Fruit fly (Drosophila melanogaster) S2 (cell line): ENCODE results near the gene Acsx1L.

ENCODE experiments used
- CG8478 ChIP-seq: fragments of >200 bp; optimal IDR thresholded peaks from 2 replicates; lab custom pipeline; 2018
- CTCF ChIP-seq, 2 experiments: fragments of >200 bp; optimal IDR thresholded peaks; 2 replicates each; lab custom pipeline; 2018

Acsx1L gene

dm6 chr3R:19773125-19773524 is at the start of gene Acsx1L:
Gene Acsx1L (minus strand): TSS chr3R:19773225.
- TF ChIP-seq CG8478 (no peak), CTCF (optimal IDR thresholded peaks at IDR 0.05; lab: Kevin White, UChicago) (no peak)

dm6 chr3R:19822138-19822537 is 49.1 kb upstream of the Acsx1L start:
- TF ChIP-seq CG8478 (no peak), CTCF (optimal IDR thresholded peaks at IDR 0.05; lab: Kevin White, UChicago) (no peak)

DNA sequence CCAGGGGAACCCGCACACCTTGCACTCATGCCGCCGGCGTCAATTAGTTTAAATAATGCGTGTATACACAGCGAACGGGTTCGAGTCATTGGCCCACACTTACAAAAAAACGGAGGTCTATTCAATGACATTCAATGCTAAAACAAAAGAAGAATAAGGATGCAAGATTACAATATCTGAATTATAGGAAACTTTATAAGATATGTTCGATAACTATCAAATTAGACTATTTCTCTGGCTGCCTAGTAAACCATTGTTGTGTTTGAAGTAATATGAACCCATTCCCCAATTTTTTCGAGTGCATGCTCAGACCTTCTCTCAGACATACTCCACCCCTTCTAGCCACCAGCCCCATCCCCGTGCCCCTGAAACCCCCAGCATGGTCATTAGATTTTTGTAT is 48.0 kb upstream of the Acsx1L start:
- no peak for TF ChIP-seq CG8478
- no peak for TF ChIP-seq CTCF (optimal IDR thresholded peaks at IDR 0.05; lab: Kevin White, UChicago)

dm6 chr3R:19816758-19817157 is 43.7 kb upstream of the Acsx1L start:
- TF ChIP-seq CTCF (optimal IDR thresholded peaks at IDR 0.05; lab: Kevin White, UChicago) (no peak), CG8478 (no peak)

DNA sequence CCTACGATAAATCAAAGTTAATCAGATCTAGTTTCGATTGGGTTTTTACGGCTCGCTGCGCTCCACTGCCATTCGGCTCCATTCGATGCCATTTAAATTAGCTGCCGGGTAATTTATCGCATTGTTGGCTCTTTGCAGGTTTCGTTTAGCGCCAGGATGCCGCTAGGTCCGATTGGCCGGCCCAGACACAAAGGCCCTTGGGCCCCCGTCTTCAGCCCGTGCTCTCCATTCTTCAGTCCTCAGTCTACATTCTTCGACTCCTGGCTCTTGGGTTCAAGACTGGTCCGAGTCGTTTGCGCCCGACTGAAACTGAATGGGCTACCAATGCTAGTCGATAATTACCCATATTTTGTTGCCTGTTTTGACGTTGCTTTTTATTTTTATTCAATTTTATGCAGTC is 40.2 kb upstream of the Acsx1L start:
- TF ChIP-seq CTCF (optimal IDR thresholded peaks at IDR 0.05; lab: Kevin White, UChicago) (no peak), CG8478 (no peak)

- TF ChIP-seq CTCF (optimal IDR thresholded peaks at IDR 0.05; lab: Kevin White, UChicago) = no peak
These were observed 39.4 kb upstream of the Acsx1L start for dm6 chr3R:19812472-19812871.

DNA sequence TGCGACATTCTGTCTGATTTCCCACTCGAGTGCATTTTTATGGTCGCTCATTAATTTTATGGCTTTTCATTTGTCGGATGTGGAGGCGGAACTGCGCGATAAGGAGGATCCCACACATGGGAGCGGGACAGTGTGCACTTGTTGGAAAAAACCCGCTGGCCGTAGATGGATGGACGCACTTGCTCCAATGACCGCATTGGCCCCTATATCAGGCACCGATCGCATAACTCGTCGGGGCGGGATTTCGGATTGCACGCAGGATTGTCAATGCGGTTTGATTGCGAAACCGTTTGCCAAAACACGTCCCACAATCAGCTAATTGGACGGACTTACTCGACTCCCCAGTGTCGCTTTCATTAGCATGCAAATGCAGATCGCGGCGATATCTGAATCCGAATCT is 38.5 kb upstream of the Acsx1L start:
- TF ChIP-seq CG8478 = no peak
- TF ChIP-seq CTCF (optimal IDR thresholded peaks at IDR 0.05; lab: Kevin White, UChicago) = no peak

DNA sequence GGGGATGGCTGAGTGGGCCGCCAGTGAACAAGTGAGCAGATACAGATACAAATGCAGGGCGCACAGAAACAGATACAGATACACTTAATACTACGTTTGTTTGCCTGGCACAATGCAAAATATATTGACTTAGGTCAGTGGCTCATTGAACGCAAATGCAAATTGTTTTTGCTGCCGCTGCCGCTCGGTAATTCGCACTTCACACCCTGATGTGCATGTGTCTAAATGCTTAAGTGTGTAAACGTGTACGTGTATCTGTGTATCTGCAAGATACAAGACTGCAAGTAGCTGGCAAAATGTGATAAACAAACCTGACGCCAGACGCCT is 35.4 kb upstream of the Acsx1L start:
- no peak for TF ChIP-seq CG8478
- no peak for TF ChIP-seq CTCF (optimal IDR thresholded peaks at IDR 0.05; lab: Kevin White, UChicago)

DNA sequence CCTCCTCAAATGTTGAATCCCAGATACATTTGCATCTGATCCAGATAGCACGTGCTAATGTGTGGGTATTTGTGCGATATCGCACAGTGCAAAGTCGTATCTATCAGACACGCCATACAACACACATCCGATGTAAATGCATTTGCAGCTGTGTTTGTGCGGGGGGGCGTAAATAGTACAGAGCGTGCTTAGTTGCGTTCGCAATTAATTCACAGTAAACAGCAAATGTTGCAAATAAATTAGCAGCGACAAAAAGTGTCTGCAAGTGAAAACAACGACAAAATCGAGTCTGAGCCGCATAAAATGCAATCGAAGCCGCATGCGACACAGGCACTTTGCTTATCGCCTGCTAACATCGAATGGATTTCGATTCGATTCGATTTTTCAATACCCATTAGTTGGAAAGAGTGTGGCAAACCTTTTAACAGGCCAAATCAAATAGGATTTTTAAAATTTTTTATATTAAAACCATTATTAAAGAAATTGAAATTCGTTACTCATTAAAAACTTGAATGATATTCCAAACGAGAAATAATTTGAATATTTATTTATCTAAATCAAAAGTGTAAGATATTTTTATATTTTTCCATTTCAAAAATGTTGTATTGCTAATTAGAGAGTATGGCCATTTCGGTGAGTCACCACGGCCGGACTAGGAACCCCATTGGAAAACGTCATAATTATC is 34.9 kb upstream of the Acsx1L start:
- TF ChIP-seq CTCF (optimal IDR thresholded peaks at IDR 0.05; lab: Kevin White, UChicago) (no peak), CG8478 (no peak)

dm6 chr3R:19807148-19807547 is 34.1 kb upstream of the Acsx1L start:
- no peak for TF ChIP-seq CG8478

DNA sequence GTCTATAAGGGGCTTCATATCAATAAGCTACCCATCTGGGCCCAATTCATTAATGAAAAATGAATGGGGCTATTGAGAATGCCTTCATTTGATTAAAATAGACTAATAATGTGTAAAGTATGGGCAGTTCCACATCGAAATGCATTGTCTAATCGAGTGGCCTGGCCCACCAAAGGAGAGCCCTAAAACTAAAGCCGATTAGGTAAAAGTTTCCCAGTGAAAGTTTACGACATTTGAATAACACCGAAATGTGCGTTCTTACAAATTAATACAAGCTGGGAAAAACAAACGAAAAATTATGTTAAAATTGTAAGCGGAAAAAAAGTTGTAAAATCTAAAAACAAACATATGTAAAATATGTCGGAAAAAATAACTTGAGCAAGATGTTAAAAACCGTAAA is 31.9 kb upstream of the Acsx1L start:
- TF ChIP-seq CG8478 = no peak
- no peak for TF ChIP-seq CTCF (optimal IDR thresholded peaks at IDR 0.05; lab: Kevin White, UChicago)

- TF ChIP-seq CG8478 (no peak), CTCF (optimal IDR thresholded peaks at IDR 0.05; lab: Kevin White, UChicago) (no peak)
These were observed 30.5 kb upstream of the Acsx1L start for dm6 chr3R:19803539-19803938.

DNA sequence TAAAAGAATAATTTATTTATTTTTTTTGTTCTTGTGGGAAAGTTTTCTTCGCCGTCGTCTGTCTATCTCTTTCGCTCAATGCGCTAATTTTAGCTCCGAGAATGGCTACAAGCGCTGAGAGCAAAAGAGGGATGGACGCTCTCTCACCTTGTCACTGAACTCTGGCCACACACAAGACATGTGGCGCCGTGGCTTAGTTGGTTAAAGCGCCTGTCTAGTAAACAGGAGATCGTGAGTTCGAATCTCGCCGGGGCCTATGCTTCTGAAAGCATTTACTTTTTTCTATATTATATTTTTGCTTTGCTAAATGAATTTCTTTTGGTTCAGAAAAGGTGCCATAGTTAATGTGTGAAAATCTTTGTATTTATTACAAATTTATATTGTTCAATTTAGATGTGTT is 29.5 kb upstream of the Acsx1L start:
- TF ChIP-seq CG8478 = no peak
- no peak for TF ChIP-seq CTCF (optimal IDR thresholded peaks at IDR 0.05; lab: Kevin White, UChicago)

DNA sequence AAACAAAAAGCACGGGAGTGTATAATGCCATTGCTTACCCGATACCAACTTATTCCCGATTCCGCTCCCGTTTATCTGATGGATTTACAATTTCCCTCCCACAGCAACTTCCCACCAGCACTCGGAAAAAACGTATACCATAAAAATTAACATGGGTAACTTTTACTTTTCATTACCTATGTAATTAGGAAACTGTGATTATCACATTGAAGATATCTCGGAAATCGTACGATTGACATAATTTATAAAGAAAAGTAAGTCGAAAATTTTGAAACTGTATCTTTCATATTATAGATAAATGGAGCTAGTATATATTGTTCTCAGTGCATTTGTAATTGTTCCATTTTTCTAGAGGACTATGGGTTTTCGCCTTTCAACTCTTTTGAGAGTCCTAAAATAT is 28.7 kb upstream of the Acsx1L start:
- TF ChIP-seq CG8478 (no peak), CTCF (optimal IDR thresholded peaks at IDR 0.05; lab: Kevin White, UChicago) (no peak)

DNA sequence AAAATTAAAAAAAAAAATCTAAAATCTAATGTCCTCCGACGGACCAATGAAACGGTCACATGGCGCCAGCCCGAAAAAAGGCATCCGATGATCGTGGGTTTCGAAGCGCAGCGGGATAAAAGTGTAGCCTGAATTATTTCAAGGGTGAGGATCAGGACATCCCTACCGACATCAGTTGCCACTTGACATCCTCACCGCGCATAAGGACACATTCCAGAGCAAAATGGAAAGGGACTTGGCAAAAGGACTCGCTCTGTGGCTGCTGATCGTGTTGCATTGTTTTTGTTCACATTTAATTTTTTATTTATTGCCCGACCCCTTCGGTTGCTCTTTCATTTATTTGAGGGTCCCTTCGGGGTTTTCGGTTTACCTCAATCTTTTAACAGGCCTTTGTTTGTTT is 26.6 kb upstream of the Acsx1L start:
- TF ChIP-seq CG8478 (no peak), CTCF (optimal IDR thresholded peaks at IDR 0.05; lab: Kevin White, UChicago) (no peak)

DNA sequence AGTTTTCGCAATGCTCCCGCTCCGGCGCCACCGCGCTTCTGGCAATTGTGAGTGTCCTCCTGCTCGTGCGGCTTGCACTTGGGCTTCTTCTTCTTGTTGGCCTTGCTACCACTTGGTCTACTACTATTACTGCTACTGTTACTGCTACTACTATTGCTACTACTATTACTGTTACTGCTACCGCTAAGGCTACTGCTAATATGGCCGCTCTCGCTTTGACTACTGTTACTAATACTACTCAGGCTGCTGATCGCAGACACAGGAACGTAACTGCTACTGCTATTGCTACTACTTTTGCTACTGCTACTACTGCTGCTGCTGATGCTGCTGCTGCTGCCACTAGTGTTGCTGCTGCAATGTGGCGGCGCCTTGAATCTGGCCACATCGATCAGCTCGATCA is 23.8 kb upstream of the Acsx1L start:
- TF ChIP-seq CG8478 (no peak), CTCF (optimal IDR thresholded peaks at IDR 0.05; lab: Kevin White, UChicago) (no peak)

- no peak for TF ChIP-seq CTCF (optimal IDR thresholded peaks at IDR 0.05; lab: Kevin White, UChicago)
- no peak for TF ChIP-seq CG8478
These were observed 22.3 kb upstream of the Acsx1L start for dm6 chr3R:19795332-19795731.

DNA sequence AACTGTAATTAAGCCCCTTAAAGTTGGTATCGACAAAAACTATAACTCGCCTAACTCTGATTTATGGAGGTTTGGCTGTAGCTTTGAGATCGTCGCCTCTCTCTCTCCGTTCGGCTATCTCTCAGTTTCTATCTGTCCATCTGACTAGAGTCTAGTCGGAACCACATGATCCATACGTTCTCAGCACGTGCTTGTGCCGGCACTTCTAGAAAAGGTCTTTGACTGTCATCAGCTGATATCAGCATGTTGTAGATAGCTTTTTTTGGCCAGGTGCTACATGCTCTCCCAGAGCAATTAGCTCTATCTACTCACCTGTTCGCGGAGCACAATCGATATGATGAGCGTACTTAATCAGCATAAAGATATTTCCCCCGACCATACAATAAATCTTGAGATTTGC is 20.6 kb upstream of the Acsx1L start:
- TF ChIP-seq CG8478 = no peak
- TF ChIP-seq CTCF (optimal IDR thresholded peaks at IDR 0.05; lab: Kevin White, UChicago) = no peak
